Worm (Caenorhabditis elegans) whole organism, L4 larva: ENCODE results near the gene Y71H2AM.1.

Experiments used
- F26F4.8 ChIP-seq: fragments of 200-800 bp; sonication (Bioruptor generic); conservative IDR thresholded peaks from 2 replicates; pipeline ENCODE4 v1.3.6; 2022; ENCODE audit warnings: missing genetic modification characterization, missing compliant biosample characterization
- R02D3.7 ChIP-seq: fragments of 150-350 bp; sonication (generic microtip); optimal IDR thresholded peaks from 3 replicates; lab custom pipeline; 2014; ENCODE audit warnings: missing biosample characterization, missing genetic modification characterization
- Y105C5A.15 ChIP-seq: fragments of 200-800 bp; sonication (Bioruptor generic); IDR thresholded peaks from 2 replicates; pipeline ENCODE4 v1.3.6; 2022; ENCODE audit warnings: missing genetic modification characterization, missing compliant biosample characterization
- ZK337.2 ChIP-seq: fragments of 200-800 bp; sonication (Bioruptor generic); IDR thresholded peaks from 2 replicates; pipeline ENCODE4 v1.3.6; 2022; ENCODE audit warnings: missing genetic modification reagents, missing genetic modification characterization, missing compliant biosample characterization
- ZK546.5 ChIP-seq, 2 experiments: sonication (generic microtip); optimal IDR thresholded peaks; 2 replicates each; lab custom pipeline; 2017; ENCODE audit warnings: missing biosample characterization in 2 of 2, missing genetic modification characterization in 2 of 2
- aha-1 ChIP-seq: fragments of 150-350 bp; peaks from one replicate; lab custom pipeline; 2014; ENCODE audit warnings: missing biosample characterization, missing genetic modification characterization
- ama-1 ChIP-seq: fragments of 150-350 bp; optimal IDR thresholded peaks from 2 replicates; lab custom pipeline; 2014; ENCODE audit warnings: inconsistent platforms, mixed read lengths
- arid-1 ChIP-seq: fragments of 200-800 bp; sonication (Bioruptor generic); conservative IDR thresholded peaks from 2 replicates; pipeline ENCODE4 v1.3.6; 2022; ENCODE audit warnings: missing genetic modification reagents, missing genetic modification characterization, missing compliant biosample characterization
- attf-4 ChIP-seq: sonication (generic microtip); optimal IDR thresholded peaks from 3 replicates; lab custom pipeline; 2017; ENCODE audit warnings: missing biosample characterization, missing genetic modification characterization
- ceh-20 ChIP-seq: fragments of 200-800 bp; sonication (Bioruptor generic); IDR thresholded peaks from 2 replicates; pipeline ENCODE4 v1.3.6; 2022; ENCODE audit warnings: missing genetic modification reagents, missing genetic modification characterization, missing compliant biosample characterization
- daf-16 ChIP-seq, 3 experiments: sonication (generic microtip); optimal IDR thresholded peaks; 2 replicates each; lab custom pipeline; 2016 to 2017; ENCODE audit warnings: missing genetic modification characterization in 3 of 3, missing genetic modification reagents in 3 of 3, mild to moderate bottlenecking in 2 of 3, missing compliant biosample characterization in 2 of 3, missing biosample characterization in 1 of 3, moderate library complexity in 1 of 3
- daf-19 ChIP-seq: fragments of 200-800 bp; sonication (Bioruptor generic); conservative IDR thresholded peaks from 2 replicates; pipeline ENCODE4 v1.3.6; 2022; ENCODE audit warnings: missing genetic modification characterization, missing compliant biosample characterization
- daf-8 ChIP-seq: fragments of 200-800 bp; sonication (Bioruptor generic); IDR thresholded peaks from 2 replicates; pipeline ENCODE4 v1.3.6; 2022; ENCODE audit warnings: missing genetic modification characterization, missing compliant biosample characterization
- dmd-6 ChIP-seq: fragments of 200-800 bp; sonication (Bioruptor generic); IDR thresholded peaks from 2 replicates; pipeline ENCODE4 v1.3.6; 2022; ENCODE audit warnings: missing genetic modification reagents, missing genetic modification characterization, missing compliant biosample characterization
- dmd-9 ChIP-seq: fragments of 200-800 bp; sonication (Bioruptor generic); IDR thresholded peaks from 2 replicates; pipeline ENCODE4 v1.3.6; 2022; ENCODE audit warnings: missing genetic modification reagents, missing genetic modification characterization, missing compliant biosample characterization
- dpl-1 ChIP-seq: fragments of 150-350 bp; optimal IDR thresholded peaks from 2 replicates; lab custom pipeline; 2014; ENCODE audit warnings: missing biosample characterization, missing genetic modification reagents, missing genetic modification characterization
- dve-1 ChIP-seq: sonication (generic microtip); optimal IDR thresholded peaks from 2 replicates; lab custom pipeline; 2017; ENCODE audit warnings: antibody characterized with exemption, mild to moderate bottlenecking, missing genetic modification characterization, missing compliant biosample characterization; ENCODE audit not compliant: insufficient read depth
- egl-27 ChIP-seq: sonication (generic microtip); optimal IDR thresholded peaks from 3 replicates; lab custom pipeline; 2017; ENCODE audit warnings: missing biosample characterization, missing genetic modification reagents, missing genetic modification characterization
- egl-43 ChIP-seq: fragments of 200-800 bp; sonication (Bioruptor generic); IDR thresholded peaks from 2 replicates; pipeline ENCODE4 v1.3.6; 2022; ENCODE audit warnings: missing genetic modification reagents, missing genetic modification characterization, missing compliant biosample characterization
- fkh-10 ChIP-seq: fragments of 150-350 bp; optimal IDR thresholded peaks from 2 replicates; lab custom pipeline; 2014; ENCODE audit warnings: missing biosample characterization, missing genetic modification reagents, missing genetic modification characterization
- hlh-30 ChIP-seq: sonication (generic microtip); optimal IDR thresholded peaks from 2 replicates; lab custom pipeline; 2017; ENCODE audit warnings: antibody characterized with exemption, mild to moderate bottlenecking, missing genetic modification characterization, missing compliant biosample characterization; ENCODE audit not compliant: insufficient read depth
- hmg-1.1 ChIP-seq: fragments of 200-800 bp; sonication (Bioruptor generic); IDR thresholded peaks from 2 replicates; pipeline ENCODE4 v1.3.6; 2022; ENCODE audit warnings: missing genetic modification reagents, missing genetic modification characterization, missing compliant biosample characterization
- lin-13 ChIP-seq: fragments of 150-350 bp; optimal IDR thresholded peaks from 2 replicates; lab custom pipeline; 2014; ENCODE audit warnings: missing biosample characterization, missing genetic modification reagents, missing genetic modification characterization
- lin-38 ChIP-seq: fragments of 200-800 bp; sonication (Bioruptor generic); IDR thresholded peaks from 2 replicates; pipeline ENCODE4 v1.3.6; 2022; ENCODE audit warnings: missing genetic modification reagents, missing genetic modification characterization, missing compliant biosample characterization
- lin-39 ChIP-seq: fragments of 150-350 bp; optimal IDR thresholded peaks from 2 replicates; lab custom pipeline; 2014; ENCODE audit warnings: missing biosample characterization, missing genetic modification reagents, missing genetic modification characterization
- lir-3 ChIP-seq: sonication (generic microtip); optimal IDR thresholded peaks from 2 replicates; lab custom pipeline; 2016; ENCODE audit warnings: mild to moderate bottlenecking, missing genetic modification characterization, missing compliant biosample characterization
- madf-9 ChIP-seq: fragments of 200-800 bp; sonication (Bioruptor generic); conservative IDR thresholded peaks from 2 replicates; pipeline ENCODE4 v1.3.6; 2022; ENCODE audit warnings: missing genetic modification reagents, missing genetic modification characterization, missing compliant biosample characterization
- mes-2 ChIP-seq: sonication (generic microtip); optimal IDR thresholded peaks from 2 replicates; lab custom pipeline; 2016; ENCODE audit warnings: missing genotype, mild to moderate bottlenecking, missing genetic modification characterization, missing compliant biosample characterization; ENCODE audit not compliant: poor library complexity, severe bottlenecking
- nhr-28 ChIP-seq: fragments of 150-350 bp; optimal IDR thresholded peaks from 2 replicates; lab custom pipeline; 2014; ENCODE audit warnings: missing biosample characterization, missing genetic modification characterization
- nhr-6 ChIP-seq: fragments of 150-350 bp; optimal IDR thresholded peaks from 2 replicates; lab custom pipeline; 2014; ENCODE audit warnings: missing biosample characterization, missing genetic modification characterization
- nhr-77 ChIP-seq: fragments of 150-350 bp; optimal IDR thresholded peaks from 2 replicates; lab custom pipeline; 2014; ENCODE audit warnings: missing biosample characterization, missing genetic modification characterization
- pha-4 ChIP-seq, 2 experiments: fragments of 150-350 bp in 1 of 2; fragments of 200-800 bp in 1 of 2; sonication (Bioruptor generic) in 1 of 2; IDR thresholded peaks in 1 of 2; optimal IDR thresholded peaks in 1 of 2; 2 replicates each; pipeline versions ENCODE4 v1.3.6 to Lab custom; 2014 to 2022; ENCODE audit warnings: missing genetic modification characterization in 2 of 2, missing genetic modification reagents in 2 of 2, missing biosample characterization in 1 of 2, missing compliant biosample characterization in 1 of 2
- pqm-1 ChIP-seq: sonication (generic microtip); optimal IDR thresholded peaks from 2 replicates; lab custom pipeline; 2017; ENCODE audit warnings: missing biosample characterization, missing genetic modification characterization
- rbr-2 ChIP-seq: sonication (generic microtip); optimal IDR thresholded peaks from 2 replicates; lab custom pipeline; 2016; ENCODE audit warnings: missing genotype, missing genetic modification characterization, missing compliant biosample characterization
- saeg-2 ChIP-seq: fragments of 200-800 bp; sonication (Bioruptor generic); IDR thresholded peaks from 2 replicates; pipeline ENCODE4 v1.3.6; 2022; ENCODE audit warnings: missing genetic modification reagents, missing genetic modification characterization, missing compliant biosample characterization
- set-16 ChIP-seq: fragments of 200-800 bp; sonication (Bioruptor generic); IDR thresholded peaks from 2 replicates; pipeline ENCODE4 v1.3.6; 2022; ENCODE audit warnings: missing genetic modification reagents, missing genetic modification characterization, missing compliant biosample characterization
- snpc-1.2 ChIP-seq: fragments of 200-800 bp; sonication (Bioruptor generic); IDR thresholded peaks from 2 replicates; pipeline ENCODE4 v1.3.6; 2022; ENCODE audit warnings: missing genetic modification reagents, missing genetic modification characterization, missing compliant biosample characterization
- snpc-4 ChIP-seq: fragments of 150-350 bp; optimal IDR thresholded peaks from 2 replicates; lab custom pipeline; 2014; ENCODE audit warnings: missing biosample characterization, missing genetic modification characterization
- spr-3 ChIP-seq: fragments of 200-800 bp; sonication (Bioruptor generic); optimal IDR thresholded peaks from 2 replicates; lab custom pipeline; 2018; ENCODE audit warnings: mild to moderate bottlenecking, missing genetic modification characterization, missing compliant biosample characterization
- unc-39 ChIP-seq: sonication (generic microtip); optimal IDR thresholded peaks from 2 replicates; lab custom pipeline; 2017; ENCODE audit warnings: missing biosample characterization, missing genetic modification characterization
- unc-62 ChIP-seq, 3 experiments: fragments of 150-350 bp in 1 of 3; sonication (generic microtip); optimal IDR thresholded peaks in 2 of 3; peaks in 1 of 3; 1 replicate in 1 of 3; 2 replicates in 2 of 3; lab custom pipeline; 2014 to 2017; ENCODE audit warnings: missing biosample characterization in 3 of 3, missing genetic modification characterization in 3 of 3, missing genetic modification reagents in 3 of 3, missing genotype in 1 of 3
- zfp-2 ChIP-seq: sonication (generic microtip); optimal IDR thresholded peaks from 2 replicates; lab custom pipeline; 2016; ENCODE audit warnings: mild to moderate bottlenecking, missing genetic modification characterization, missing compliant biosample characterization

The Y71H2AM.1 gene

ce11 chrIII:2797463-2797862 is 29.4 kb upstream of the Y71H2AM.1 start:
- TF ChIP-seq set-16 (GFP tag; lab: Robert Waterston, UW) (peak; percentile 44; the same call in 1 of the 2 replicates), egl-43 (peak; percentile 60; the same call in 1 of the 2 replicates), lin-38 (GFP tag; lab: Robert Waterston, UW) (peak; percentile 11; the same call in 1 of the 2 replicates)

- TF ChIP-seq saeg-2 (GFP tag; lab: Robert Waterston, UW), result no peak
- TF ChIP-seq snpc-4, result no peak
- no peak for TF ChIP-seq Y105C5A.15 (GFP tag; lab: Robert Waterston, UW)
- no peak for TF ChIP-seq zfp-2 (tag; lab: Kevin White, UChicago)
- no peak for TF ChIP-seq dpl-1 (GFP tag; lab: Kevin White, UChicago)
- TF ChIP-seq dmd-9, result no peak
- no peak for TF ChIP-seq rbr-2 (tag; lab: Kevin White, UChicago)
- no peak for TF ChIP-seq snpc-1.2 (GFP tag; lab: Robert Waterston, UW)
- TF ChIP-seq attf-4 (tag; lab: Kevin White, UChicago), result no peak
- TF ChIP-seq fkh-10, result no peak
- TF ChIP-seq egl-27 (tag; lab: Kevin White, UChicago), result no peak
- no peak for TF ChIP-seq ama-1 (lab: Kevin White, UChicago)
- no peak for TF ChIP-seq unc-39 (tag; lab: Kevin White, UChicago)
- no peak for TF ChIP-seq pha-4 (GFP tag; IDR thresholded peaks at IDR 0.05; lab: Robert Waterston, UW)
- no peak for TF ChIP-seq pha-4 (tag; optimal IDR thresholded peaks at IDR 0.05; lab: Kevin White, UChicago)
- no peak for TF ChIP-seq arid-1 (GFP tag; lab: Robert Waterston, UW)
Observed at ce11 chrIII:2800743-2801142, 26.1 kb upstream of the Y71H2AM.1 start.

- peak; percentile 13 for TF ChIP-seq aha-1 (tag; lab: Kevin White, UChicago)
- no peak for TF ChIP-seq hlh-30 (tag; lab: Kevin White, UChicago)
Observed at ce11 chrIII:2801800-2802515, 24.9 kb upstream of the Y71H2AM.1 start, which contains the start of the genes twk-45 and Y71H2AM.25. Gene twk-45, minus strand, starts transcription at chrIII:2801900. Gene Y71H2AM.25, plus strand, starts transcription at chrIII:2802465.

- TF ChIP-seq rbr-2 (tag; lab: Kevin White, UChicago) (no peak), daf-19 (no peak), nhr-6 (peak; percentile 13), unc-62 (GFP tag; optimal IDR thresholded peaks at IDR 0.05 in 1 of 2; lab: Kevin White, UChicago) (no peak), unc-62 (tag; optimal IDR thresholded peaks at IDR 0.05; lab: Kevin White, UChicago) (no peak), nhr-28 (tag; lab: Kevin White, UChicago) (peak; percentile 80), lin-13 (GFP tag; lab: Kevin White, UChicago) (no peak), pha-4 (GFP tag; IDR thresholded peaks at IDR 0.05; lab: Robert Waterston, UW) (no peak), pha-4 (tag; optimal IDR thresholded peaks at IDR 0.05; lab: Kevin White, UChicago) (peak; percentile 82), ceh-20 (GFP tag; lab: Robert Waterston, UW) (no peak), ZK546.5 (tag; optimal IDR thresholded peaks at IDR 0.05; lab: Kevin White, UChicago) (no peak), hlh-30 (tag; lab: Kevin White, UChicago) (peak; percentile 92), lir-3 (tag; lab: Kevin White, UChicago) (no peak), attf-4 (tag; lab: Kevin White, UChicago) (no peak), dve-1 (tag; lab: Kevin White, UChicago) (peak; percentile 71), mes-2 (tag; lab: Kevin White, UChicago) (peak; percentile 47), spr-3 (no peak), R02D3.7 (tag; lab: Kevin White, UChicago) (no peak), nhr-77 (tag; lab: Kevin White, UChicago) (no peak), daf-16 (GFP tag; optimal IDR thresholded peaks at IDR 0.05; lab: Kevin White, UChicago) (no peak), daf-16 (tag; optimal IDR thresholded peaks at IDR 0.05; lab: Kevin White, UChicago) (peak; percentile 4), ZK337.2 (GFP tag; lab: Robert Waterston, UW) (no peak), lin-38 (GFP tag; lab: Robert Waterston, UW) (peak; percentile 54), F26F4.8 (GFP tag; lab: Robert Waterston, UW) (no peak), dmd-6 (0 out of 2 replicates have a peak, but pooled peaks have one; percentile 25), lin-39 (tag; lab: Kevin White, UChicago) (no peak), snpc-4 (no peak), madf-9 (GFP tag; lab: Robert Waterston, UW) (no peak), daf-8 (GFP tag; lab: Robert Waterston, UW) (no peak), hmg-1.1 (peak; percentile 45; the same call in 1 of the 2 replicates), pqm-1 (tag; lab: Kevin White, UChicago) (peak; percentile 58)
Observed at ce11 chrIII:2804461-2804860, 22.4 kb upstream of the Y71H2AM.1 start.
